Fruit fly (Drosophila melanogaster): ENCODE data around the gene trol.

trol gene

DNA sequence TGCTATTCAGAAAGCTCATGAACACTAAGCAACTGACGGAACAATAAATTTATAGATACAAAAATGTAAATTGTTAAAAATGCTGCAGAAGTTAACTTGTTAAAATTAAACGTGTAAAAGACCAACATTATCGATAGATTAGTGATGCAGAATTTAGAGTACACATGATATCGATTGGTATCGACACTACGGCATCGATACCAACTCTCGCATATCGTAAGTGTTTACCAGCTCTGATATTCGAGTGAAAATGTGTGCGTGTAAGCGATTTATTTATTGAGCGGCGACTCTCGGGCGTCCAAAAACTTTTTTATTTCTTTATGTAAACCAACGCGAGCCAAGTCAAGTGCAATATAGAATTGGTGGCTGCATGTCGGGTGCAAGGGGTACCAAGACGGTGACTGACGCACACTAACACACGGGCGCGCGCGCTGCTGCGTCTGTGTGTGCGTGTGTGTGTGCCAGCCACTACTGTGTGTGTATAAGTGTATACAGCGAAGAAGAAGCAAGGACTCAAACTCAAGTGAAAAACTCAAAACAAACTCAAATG lies 97.4 kb downstream of the trol start, which contains the start of gene z (continued):
- TF ChIP-seq nmo (GFP tag; optimal IDR thresholded peaks at IDR 0.05) (peak; percentile 42), inv (GFP tag; IDR thresholded peaks at IDR 0.05; ENCODE audit: partially characterized antibody) (peak; percentile 94), CG11093 (GFP tag; IDR thresholded peaks at IDR 0.05) (no peak), CG4707 (GFP tag; optimal IDR thresholded peaks at IDR 0.05) (no peak), Pdp1 (GFP tag; optimal IDR thresholded peaks at IDR 0.05) (peak in 1 of 2 experiments; percentile 33), sisA (GFP tag; IDR thresholded peaks at IDR 0.05) (no peak), Dp (GFP tag; optimal IDR thresholded peaks at IDR 0.05) (peak; percentile 72), crp (GFP tag; optimal IDR thresholded peaks at IDR 0.05) (peak in 1 of 2 experiments; percentile 53), CG9876 (GFP tag; optimal IDR thresholded peaks at IDR 0.05) (no peak), Dref (GFP tag; IDR thresholded peaks at IDR 0.05) (peak; percentile 93), scrt (GFP tag; optimal IDR thresholded peaks at IDR 0.05) (peak; percentile 3), Fer2 (tag; optimal IDR thresholded peaks at IDR 0.05) (no peak), CG4360 (GFP tag; IDR thresholded peaks at IDR 0.05) (no peak), CG8924 (tag; optimal IDR thresholded peaks at IDR 0.05) (peak; percentile 10), dpn (GFP tag; optimal IDR thresholded peaks at IDR 0.05) (peak; percentile 19 to 28), CG34376 (GFP tag; optimal IDR thresholded peaks at IDR 0.05) (peak; percentile 8), Scr (GFP tag; IDR thresholded peaks at IDR 0.05; ENCODE audit: partially characterized antibody) (peak; percentile 93)

DNA sequence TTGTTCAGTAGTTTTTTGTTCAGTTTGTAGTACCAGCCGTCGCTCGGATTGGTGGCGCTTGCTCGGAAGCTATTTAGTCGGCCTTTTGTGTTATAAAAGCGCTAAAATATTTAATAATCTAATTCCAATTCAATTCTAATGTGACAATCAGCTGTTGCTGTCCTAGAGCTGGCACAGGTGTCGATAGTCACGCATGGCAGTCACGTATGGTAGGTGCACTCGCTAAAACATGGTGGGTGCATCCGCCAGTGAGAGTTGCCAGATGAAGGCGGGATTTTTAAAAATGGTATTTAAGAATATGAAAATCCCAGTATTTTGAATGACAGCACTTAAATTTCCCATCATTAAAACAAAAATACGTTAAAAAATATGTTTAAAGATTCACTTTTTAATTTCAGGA lies 101.4 kb downstream of the trol start, which contains the start of gene tko:
Gene tko, minus strand, starts transcription at position 179 of the 400 bp plus-strand sequence.
- peak; percentile 98 for TF ChIP-seq pzg (GFP tag; optimal IDR thresholded peaks at IDR 0.05)
- TF ChIP-seq HLH3B (GFP tag; IDR thresholded peaks at IDR 0.05) = no peak
- peak; percentile 10 for TF ChIP-seq Nf-YB (GFP tag; optimal IDR thresholded peaks at IDR 0.05)
- TF ChIP-seq insv (GFP tag; optimal IDR thresholded peaks at IDR 0.05) = peak in 1 of 2 experiments; percentile 97
- TF ChIP-seq lbe (GFP tag; optimal IDR thresholded peaks at IDR 0.05) = no peak
- TF ChIP-seq tio (GFP tag; optimal IDR thresholded peaks at IDR 0.05) = no peak
- TF ChIP-seq rib (GFP tag; IDR thresholded peaks at IDR 0.05) = no peak
- TF ChIP-seq Adf1 (GFP tag; IDR thresholded peaks at IDR 0.05) = peak; percentile 9; the same call in 1 of the 2 replicates
- no peak for TF ChIP-seq CG2678 (tag; optimal IDR thresholded peaks at IDR 0.05)
- TF ChIP-seq CG7357 (GFP tag; IDR thresholded peaks at IDR 0.05) = no peak
- no peak for TF ChIP-seq Sry-β (GFP tag; optimal IDR thresholded peaks at IDR 0.05)
- peak; percentile 27 for TF ChIP-seq ftz-f1 (GFP tag; optimal IDR thresholded peaks at IDR 0.05)
- TF ChIP-seq CG6175 (GFP tag; IDR thresholded peaks at IDR 0.05) = no peak
- TF ChIP-seq CG33557 (GFP tag; optimal IDR thresholded peaks at IDR 0.05) = no peak
- TF ChIP-seq fd64A (GFP tag; optimal IDR thresholded peaks at IDR 0.05) = no peak
- TF ChIP-seq CG9932 (GFP tag; IDR thresholded peaks at IDR 0.05) = peak; percentile 67
- TF ChIP-seq unpg (GFP tag; optimal IDR thresholded peaks at IDR 0.05) = no peak
- TF ChIP-seq CG6272 (GFP tag; IDR thresholded peaks at IDR 0.05) = peak; percentile 47; the same call in 1 of the 2 replicates
- no peak for TF ChIP-seq CG4360 (GFP tag; IDR thresholded peaks at IDR 0.05)
- peak; percentile 12 for TF ChIP-seq Max (GFP tag; optimal IDR thresholded peaks at IDR 0.05)
- TF ChIP-seq CG18764 (GFP tag; optimal IDR thresholded peaks at IDR 0.05) = no peak
- TF ChIP-seq CG4820 (GFP tag; optimal IDR thresholded peaks at IDR 0.05) = no peak
- TF ChIP-seq jumu (GFP tag; optimal IDR thresholded peaks at IDR 0.05) = no peak
- 0 out of 3 replicates have a peak, but pooled peaks have one; percentile 11 for TF ChIP-seq ken (GFP tag; IDR thresholded peaks at IDR 0.05)
- no peak for TF ChIP-seq CG30020 (tag; optimal IDR thresholded peaks at IDR 0.05)
- no peak for TF ChIP-seq CG4707 (GFP tag; optimal IDR thresholded peaks at IDR 0.05)
- peak; percentile 51 for TF ChIP-seq nmo (GFP tag; optimal IDR thresholded peaks at IDR 0.05)
- no peak for TF ChIP-seq E2f1 (GFP tag; IDR thresholded peaks at IDR 0.05)
- TF ChIP-seq MESR4 (GFP tag; optimal IDR thresholded peaks at IDR 0.05) = peak; percentile 73
- no peak for TF ChIP-seq CG3281 (GFP tag; optimal IDR thresholded peaks at IDR 0.05)
- peak; percentile 38 for TF ChIP-seq CG2120 (GFP tag; optimal IDR thresholded peaks at IDR 0.05)
- TF ChIP-seq CG34224 (GFP tag; IDR thresholded peaks at IDR 0.05; ENCODE audit: partially characterized antibody) = peak; percentile 91
- no peak for TF ChIP-seq MTF-1 (GFP tag; optimal IDR thresholded peaks at IDR 0.05; ENCODE audit: borderline replicate concordance)
- peak; percentile 95 for TF ChIP-seq hbn (GFP tag; IDR thresholded peaks at IDR 0.05; ENCODE audit: partially characterized antibody)
